Worm (Caenorhabditis elegans): ENCODE data around the gene T14B4.20.

Gene T14B4.20

DNA sequence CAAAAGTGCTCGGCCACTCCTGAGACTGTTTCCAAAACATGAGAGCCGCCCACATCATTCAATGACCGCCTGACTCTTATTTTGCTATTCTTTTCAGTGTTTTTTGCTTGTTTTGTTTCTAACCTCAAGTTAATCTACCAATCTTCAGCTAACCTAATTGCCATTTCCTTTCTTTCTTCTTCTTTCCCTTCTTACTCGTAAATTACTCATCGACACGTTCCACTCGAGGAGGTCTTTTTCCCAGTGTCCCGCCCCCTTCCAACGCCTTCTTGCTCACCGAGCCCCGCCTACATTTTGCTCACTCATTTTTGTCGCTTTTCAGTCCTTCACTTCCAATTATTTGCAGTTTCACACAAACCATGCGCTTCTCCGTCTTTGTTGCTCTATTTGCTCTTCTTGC is 48.0 kb downstream of the T14B4.20 start, which contains the start of gene nlp-50:
nlp-50 (plus strand) TSS at position 301 of the 400 bp plus-strand sequence.
- TF ChIP-seq nhr-25 (tag; optimal IDR thresholded peaks at IDR 0.05) (no peak), nhr-67 (tag; optimal IDR thresholded peaks at IDR 0.05) (no peak), elt-3 (tag; optimal IDR thresholded peaks at IDR 0.05) (no peak), mml-1 (tag; optimal IDR thresholded peaks at IDR 0.05) (no peak), ceh-9 (tag; optimal IDR thresholded peaks at IDR 0.05) (no peak), nhr-11 (tag; optimal IDR thresholded peaks at IDR 0.05) (no peak), egl-27 (tag; optimal IDR thresholded peaks at IDR 0.05) (no peak), lin-15B (tag; optimal IDR thresholded peaks at IDR 0.05) (no peak), R02D3.7 (tag; optimal IDR thresholded peaks at IDR 0.05) (no peak), nfya-1 (tag; optimal IDR thresholded peaks at IDR 0.05; ENCODE audit: insufficient read depth) (no peak), unc-39 (tag; optimal IDR thresholded peaks at IDR 0.05) (no peak), fos-1 (tag; optimal IDR thresholded peaks at IDR 0.05) (no peak), lsy-12 (tag; optimal IDR thresholded peaks at IDR 0.05) (no peak), nhr-77 (tag; optimal IDR thresholded peaks at IDR 0.05) (no peak), nhr-43 (tag; optimal IDR thresholded peaks at IDR 0.05; ENCODE audit: poor library complexity, severe bottlenecking) (no peak)
